Fruit fly (Drosophila melanogaster) whole organism: Measurements from ENCODE around the gene Bka.

Source experiments
- CG8478 ChIP-seq: fragments of >200 bp; optimal IDR thresholded peaks from 2 replicates; lab custom pipeline; 2018; ENCODE audit warnings: inconsistent platforms
- Dll ChIP-seq: fragments of >200 bp; optimal IDR thresholded peaks from 2 replicates; lab custom pipeline; 2017
- EcR ChIP-seq, 2 experiments: fragments of >200 bp; optimal IDR thresholded peaks; 2 replicates each; lab custom pipeline; 2017; ENCODE audit warnings: missing biosample characterization in 2 of 2, missing genetic modification characterization in 2 of 2, missing genetic modification reagents in 2 of 2
- pan ChIP-seq: fragments of >200 bp; optimal IDR thresholded peaks from 2 replicates; lab custom pipeline; 2017
- psq ChIP-seq: fragments of >200 bp; optimal IDR thresholded peaks from 2 replicates; lab custom pipeline; 2017
- usp ChIP-seq: fragments of >200 bp; optimal IDR thresholded peaks from 2 replicates; lab custom pipeline; 2017; ENCODE audit warnings: missing biosample characterization, missing genetic modification characterization, mixed read lengths

dm6 chr2L:9911783-9912182 is 16.7 kb downstream of the Bka start:
- TF ChIP-seq usp, result no peak
- TF ChIP-seq EcR (GFP tag; optimal IDR thresholded peaks at IDR 0.05; lab: Kevin White, UChicago), result no peak
- no peak for TF ChIP-seq pan (lab: Kevin White, UChicago)
- TF ChIP-seq psq (lab: Kevin White, UChicago), result no peak
- TF ChIP-seq Dll, result no peak
- no peak for TF ChIP-seq CG8478 (lab: Kevin White, UChicago)
